Worm (Caenorhabditis elegans): ENCODE measurements around the gene nlp-67.

DNA sequence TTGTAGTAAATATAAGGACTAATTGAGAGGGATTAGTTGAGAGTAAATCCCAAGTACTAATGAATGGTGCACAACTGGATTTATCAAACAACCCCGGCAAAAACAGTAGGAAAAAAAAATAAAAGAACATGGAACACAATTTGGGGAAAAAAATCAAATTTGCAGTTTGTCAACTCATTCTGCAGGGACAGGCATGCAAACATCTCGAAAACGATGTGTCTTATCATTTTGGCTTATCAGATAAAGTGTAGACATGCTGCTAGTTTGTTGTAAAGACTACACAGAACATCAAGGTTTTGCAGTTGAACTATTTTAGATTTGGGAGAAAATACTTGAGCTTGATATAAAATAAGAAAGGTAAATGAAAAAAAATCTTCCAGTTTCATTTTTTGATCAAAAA is 30.4 kb upstream of the nlp-67 start:
- TF ChIP-seq hif-1 (tag; optimal IDR thresholded peaks at IDR 0.05) (no peak), lin-39 (tag; optimal IDR thresholded peaks at IDR 0.05) (no peak), lin-15B (tag; optimal IDR thresholded peaks at IDR 0.05) (no peak), hlh-11 (tag; optimal IDR thresholded peaks at IDR 0.05) (no peak)

All from whole organism, L4 larva.